Fruit fly (Drosophila melanogaster) whole organism, embryonic: ENCODE results near the gene Qsox2.

Source experiments
- Ada2b ChIP-seq: fragments of 200-800 bp; sonication (Bioruptor generic); IDR thresholded peaks from 2 replicates; pipeline ENCODE4 v1.3.6; 2022; ENCODE audit warnings: missing biosample characterization, missing genetic modification characterization
- CG1024 ChIP-seq: fragments of 200-800 bp; sonication (Bioruptor generic); IDR thresholded peaks from 2 replicates; pipeline ENCODE4 v1.3.6; 2022; ENCODE audit warnings: missing biosample characterization, missing genetic modification characterization
- CG10565 ChIP-seq: fragments of 200-800 bp; sonication (Bioruptor generic); optimal IDR thresholded peaks from 3 replicates; lab custom pipeline; 2016; ENCODE audit warnings: missing biosample characterization, mild to moderate bottlenecking, missing genetic modification characterization
- CG10654 ChIP-seq: fragments of 200-800 bp; sonication (Bioruptor generic); optimal IDR thresholded peaks from 2 replicates; lab custom pipeline; 2016; ENCODE audit warnings: missing biosample characterization, missing genetic modification characterization
- CG11398 ChIP-seq: fragments of 200-800 bp; sonication (Bioruptor generic); optimal IDR thresholded peaks from 2 replicates; lab custom pipeline; 2016; ENCODE audit warnings: missing biosample characterization, missing genetic modification characterization
- CG13123 ChIP-seq: fragments of 200-800 bp; sonication (Bioruptor generic); optimal IDR thresholded peaks from 2 replicates; lab custom pipeline; 2016; ENCODE audit warnings: missing biosample characterization, missing genetic modification characterization
- CG14710 ChIP-seq: fragments of 200-800 bp; sonication (Bioruptor generic); optimal IDR thresholded peaks from 3 replicates; lab custom pipeline; 2019; ENCODE audit warnings: missing biosample characterization, mild to moderate bottlenecking, missing genetic modification characterization, moderate library complexity
- CG15073 ChIP-seq: fragments of 200-800 bp; sonication (Bioruptor generic); optimal IDR thresholded peaks from 2 replicates; lab custom pipeline; 2016; ENCODE audit warnings: missing biosample characterization, missing genetic modification characterization
- CG15269 ChIP-seq: fragments of 200-800 bp; sonication (Bioruptor generic); optimal IDR thresholded peaks from 2 replicates; lab custom pipeline; 2018; ENCODE audit warnings: missing biosample characterization, mild to moderate bottlenecking, missing genetic modification characterization, moderate library complexity
- CG1602 ChIP-seq: fragments of 200-800 bp; sonication (Bioruptor generic); optimal IDR thresholded peaks from 3 replicates; lab custom pipeline; 2016; ENCODE audit warnings: missing biosample characterization, missing genetic modification characterization
- CG1647 ChIP-seq: fragments of 200-800 bp; sonication (Bioruptor generic); optimal IDR thresholded peaks from 3 replicates; lab custom pipeline; 2016; ENCODE audit warnings: missing biosample characterization, missing genetic modification characterization
- CG16863 ChIP-seq: fragments of 200-800 bp; sonication (Bioruptor generic); optimal IDR thresholded peaks from 3 replicates; lab custom pipeline; 2016; ENCODE audit warnings: missing biosample characterization, missing genetic modification characterization
- CG17802 ChIP-seq: fragments of 200-800 bp; sonication (Bioruptor generic); optimal IDR thresholded peaks from 2 replicates; lab custom pipeline; 2018; ENCODE audit warnings: missing biosample characterization, mild to moderate bottlenecking, missing genetic modification characterization, moderate library complexity
- CG2120 ChIP-seq: fragments of 200-800 bp; sonication (Bioruptor generic); optimal IDR thresholded peaks from 3 replicates; lab custom pipeline; 2016; ENCODE audit warnings: missing biosample characterization, missing genetic modification characterization
- CG3163 ChIP-seq: fragments of 200-800 bp; sonication (Bioruptor generic); optimal IDR thresholded peaks from 3 replicates; lab custom pipeline; 2016; ENCODE audit warnings: missing biosample characterization, missing genetic modification characterization
- CG4282 ChIP-seq: fragments of 200-800 bp; sonication (Bioruptor generic); optimal IDR thresholded peaks from 2 replicates; lab custom pipeline; 2016; ENCODE audit warnings: missing biosample characterization, missing genetic modification characterization
- CG4328 ChIP-seq: fragments of 200-800 bp; sonication (Bioruptor generic); optimal IDR thresholded peaks from 3 replicates; lab custom pipeline; 2017; ENCODE audit warnings: missing biosample characterization, missing genetic modification reagents, missing genetic modification characterization
- CG4424 ChIP-seq: fragments of 200-800 bp; sonication (Bioruptor generic); optimal IDR thresholded peaks from 3 replicates; lab custom pipeline; 2016; ENCODE audit warnings: missing biosample characterization, missing genetic modification characterization
- CG7271 ChIP-seq: fragments of 200-800 bp; sonication (Bioruptor generic); optimal IDR thresholded peaks from 2 replicates; lab custom pipeline; 2018; ENCODE audit warnings: missing biosample characterization, mild to moderate bottlenecking, missing genetic modification characterization, moderate library complexity
- CG7372 ChIP-seq: fragments of 200-800 bp; sonication (Bioruptor generic); IDR thresholded peaks from 2 replicates; pipeline ENCODE4 v1.3.6; 2022; ENCODE audit warnings: missing biosample characterization, missing genetic modification characterization
- CG8359 ChIP-seq: fragments of 200-800 bp; sonication (Bioruptor generic); optimal IDR thresholded peaks from 2 replicates; lab custom pipeline; 2017; ENCODE audit warnings: missing biosample characterization, mild to moderate bottlenecking, missing genetic modification characterization, borderline replicate concordance
- CG8388 ChIP-seq: fragments of 200-800 bp; sonication (Bioruptor generic); optimal IDR thresholded peaks from 2 replicates; lab custom pipeline; 2019; ENCODE audit warnings: missing biosample characterization, mild to moderate bottlenecking, missing genetic modification characterization, moderate library complexity
- CG9727 ChIP-seq: fragments of 200-800 bp; sonication (Bioruptor generic); optimal IDR thresholded peaks from 3 replicates; lab custom pipeline; 2017; ENCODE audit warnings: missing biosample characterization, mild to moderate bottlenecking, missing genetic modification characterization
- CoRest ChIP-seq: fragments of 200-800 bp; sonication (Bioruptor generic); optimal IDR thresholded peaks from 3 replicates; lab custom pipeline; 2018; ENCODE audit warnings: missing biosample characterization, mild to moderate bottlenecking, missing genetic modification characterization, moderate library complexity
- Dip3 ChIP-seq: fragments of 200-800 bp; sonication (Bioruptor generic); optimal IDR thresholded peaks from 3 replicates; lab custom pipeline; 2016; ENCODE audit warnings: missing biosample characterization, missing genetic modification characterization
- ERR ChIP-seq: fragments of 200-800 bp; sonication (Bioruptor generic); optimal IDR thresholded peaks from 2 replicates; lab custom pipeline; 2016; ENCODE audit warnings: missing biosample characterization, missing genetic modification characterization
- Fer2 ChIP-seq: fragments of 200-800 bp; sonication (Bioruptor generic); optimal IDR thresholded peaks from 2 replicates; lab custom pipeline; 2018; ENCODE audit warnings: missing biosample characterization, mild to moderate bottlenecking, missing genetic modification characterization, moderate library complexity
- HHEX ChIP-seq: fragments of 200-800 bp; sonication (Bioruptor generic); optimal IDR thresholded peaks from 3 replicates; lab custom pipeline; 2017; ENCODE audit warnings: missing biosample characterization, mild to moderate bottlenecking, missing genetic modification characterization, missing genetic modification reagents
- MBD-R2 ChIP-seq: fragments of 200-800 bp; sonication (Bioruptor generic); IDR thresholded peaks from 2 replicates; pipeline ENCODE4 v1.3.6; 2022; ENCODE audit warnings: missing biosample characterization, missing genetic modification characterization
- Mes4 ChIP-seq: fragments of 200-800 bp; sonication (Bioruptor generic); optimal IDR thresholded peaks from 2 replicates; lab custom pipeline; 2016; ENCODE audit warnings: missing biosample characterization, missing genetic modification characterization
- Neu2 ChIP-seq: fragments of 200-800 bp; sonication (Bioruptor generic); optimal IDR thresholded peaks from 3 replicates; lab custom pipeline; 2016; ENCODE audit warnings: missing biosample characterization, missing genetic modification characterization, borderline replicate concordance
- Spps ChIP-seq: fragments of 200-800 bp; sonication (Bioruptor generic); optimal IDR thresholded peaks from 2 replicates; lab custom pipeline; 2018; ENCODE audit warnings: missing biosample characterization, mild to moderate bottlenecking, missing genetic modification characterization
- Xrp1 ChIP-seq: fragments of 200-800 bp; sonication (Bioruptor generic); IDR thresholded peaks from 2 replicates; pipeline ENCODE4 v1.3.6; 2022; ENCODE audit warnings: missing biosample characterization, missing genetic modification characterization
- abd-A ChIP-seq: fragments of 200-800 bp; sonication (Bioruptor generic); optimal IDR thresholded peaks from 3 replicates; lab custom pipeline; 2019; ENCODE audit warnings: missing biosample characterization, mild to moderate bottlenecking, missing genetic modification characterization, moderate library complexity
- ase ChIP-seq: fragments of 200-800 bp; sonication (Bioruptor generic); IDR thresholded peaks from 3 replicates; pipeline ENCODE4 v1.3.6; 2022; ENCODE audit warnings: missing biosample characterization, missing genetic modification characterization
- bbx ChIP-seq: fragments of 200-800 bp; sonication (Bioruptor generic); IDR thresholded peaks from 2 replicates; pipeline ENCODE4 v1.3.6; 2022; ENCODE audit warnings: missing biosample characterization, missing genetic modification characterization; ENCODE audit not compliant: partially characterized antibody
- cas ChIP-seq: fragments of 200-800 bp; sonication (Bioruptor generic); IDR thresholded peaks from 2 replicates; pipeline ENCODE4 v1.3.6; 2022; ENCODE audit warnings: missing biosample characterization, missing genetic modification characterization
- chinmo ChIP-seq: fragments of 200-800 bp; sonication (Bioruptor generic); IDR thresholded peaks from 4 replicates; pipeline ENCODE4 v1.3.6; 2022; ENCODE audit warnings: missing biosample characterization, missing genetic modification characterization; ENCODE audit not compliant: partially characterized antibody
- chn ChIP-seq: fragments of 200-800 bp; sonication (Bioruptor generic); optimal IDR thresholded peaks from 2 replicates; lab custom pipeline; 2016; ENCODE audit warnings: missing biosample characterization, missing genetic modification characterization
- dan ChIP-seq: fragments of 200-800 bp; sonication (Bioruptor generic); IDR thresholded peaks from 2 replicates; pipeline ENCODE4 v1.3.6; 2022; ENCODE audit warnings: missing biosample characterization, missing genetic modification characterization
- disco-r ChIP-seq: fragments of 200-800 bp; sonication (Bioruptor generic); optimal IDR thresholded peaks from 2 replicates; lab custom pipeline; 2016; ENCODE audit warnings: missing biosample characterization, missing genetic modification characterization
- dpn ChIP-seq, 2 experiments: fragments of 200-800 bp; sonication (Bioruptor generic); optimal IDR thresholded peaks; 3 replicates each; lab custom pipeline; 2016; ENCODE audit warnings: missing biosample characterization in 2 of 2, missing genetic modification characterization in 2 of 2
- hbn ChIP-seq: fragments of 200-800 bp; sonication (Bioruptor generic); IDR thresholded peaks from 2 replicates; pipeline ENCODE4 v1.3.6; 2022; ENCODE audit warnings: missing biosample characterization, missing genetic modification characterization; ENCODE audit not compliant: partially characterized antibody
- hkb ChIP-seq, 2 experiments: fragments of 200-800 bp in 1 of 2; fragments of >200 bp in 1 of 2; sonication (Bioruptor generic) in 1 of 2; IDR thresholded peaks in 1 of 2; optimal IDR thresholded peaks in 1 of 2; 2 replicates each; pipeline versions ENCODE4 v1.3.6 to Lab custom; 2017 to 2022; ENCODE audit warnings: missing biosample characterization in 1 of 2, missing genetic modification characterization in 1 of 2
- lbe ChIP-seq: fragments of 200-800 bp; sonication (Bioruptor generic); optimal IDR thresholded peaks from 2 replicates; lab custom pipeline; 2016; ENCODE audit warnings: missing biosample characterization, mild to moderate bottlenecking, missing genetic modification characterization
- lola ChIP-seq, 3 experiments: fragments of >200 bp in 2 of 3; fragments of 200-800 bp in 1 of 3; sonication (Bioruptor generic) in 1 of 3; optimal IDR thresholded peaks; 2 replicates each; lab custom pipeline; 2017 to 2019; ENCODE audit warnings: missing biosample characterization in 3 of 3, missing genetic modification characterization in 3 of 3, mild to moderate bottlenecking in 1 of 3, moderate library complexity in 1 of 3
- onecut ChIP-seq: fragments of 200-800 bp; sonication (Bioruptor generic); IDR thresholded peaks from 2 replicates; pipeline ENCODE4 v1.3.6; 2022; ENCODE audit warnings: missing biosample characterization, missing genetic modification characterization
- phol ChIP-seq: fragments of 200-800 bp; sonication (Bioruptor generic); optimal IDR thresholded peaks from 3 replicates; lab custom pipeline; 2018; ENCODE audit warnings: missing biosample characterization, mild to moderate bottlenecking, missing genetic modification characterization, moderate library complexity
- sd ChIP-seq: fragments of 200-800 bp; sonication (Bioruptor generic); optimal IDR thresholded peaks from 3 replicates; lab custom pipeline; 2018; ENCODE audit warnings: missing biosample characterization, mild to moderate bottlenecking, missing genetic modification characterization, moderate library complexity
- stwl ChIP-seq: fragments of 200-800 bp; sonication (Bioruptor generic); optimal IDR thresholded peaks from 3 replicates; lab custom pipeline; 2018; ENCODE audit warnings: missing biosample characterization, mild to moderate bottlenecking, missing genetic modification characterization, moderate library complexity

The Qsox2 gene

DNA sequence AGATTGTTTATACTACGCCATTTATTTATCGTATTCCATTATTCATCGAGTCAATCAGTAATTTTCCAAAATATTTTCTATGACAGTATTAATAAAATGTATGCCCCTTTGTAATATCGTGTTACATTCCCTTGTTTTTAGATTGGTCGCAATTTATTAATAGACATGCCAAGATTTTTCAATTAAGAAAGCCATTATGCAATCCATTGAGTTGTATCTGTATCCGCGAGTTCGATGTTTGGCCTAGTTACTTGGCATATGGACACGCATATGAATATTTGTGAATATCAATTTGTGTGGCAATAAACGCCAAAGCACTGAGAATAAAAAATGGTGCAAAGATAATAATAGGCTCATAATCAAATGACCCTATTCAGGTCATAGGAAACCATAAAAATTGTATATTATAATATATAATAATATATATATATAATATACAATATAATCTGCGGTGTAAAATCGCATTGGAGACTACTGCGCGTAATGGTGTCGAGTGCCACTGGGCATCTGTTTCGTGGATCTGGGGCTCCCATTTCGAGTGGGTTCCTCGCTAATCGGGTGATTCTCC is 49.6 kb upstream of the Qsox2 start (continued):
- TF ChIP-seq ase, result no peak
- TF ChIP-seq ERR, result no peak
- no peak for TF ChIP-seq lola (GFP tag; optimal IDR thresholded peaks at IDR 0.05; lab: Kevin White, UChicago)
- no peak for TF ChIP-seq CG8359 (GFP tag; lab: Kevin White, UChicago)
- TF ChIP-seq Mes4 (GFP tag; lab: Kevin White, UChicago), result no peak
- TF ChIP-seq hbn, result no peak
- no peak for TF ChIP-seq CG1602 (GFP tag; lab: Kevin White, UChicago)
- TF ChIP-seq CG1647, result no peak
- no peak for TF ChIP-seq CG4424 (GFP tag; lab: Kevin White, UChicago)
- TF ChIP-seq cas (GFP tag; lab: Robert Waterston, UW), result no peak
- TF ChIP-seq CG4328 (GFP tag; lab: Kevin White, UChicago), result no peak
- peak; percentile 32 for TF ChIP-seq CG15269 (tag; lab: Kevin White, UChicago)
- TF ChIP-seq CG13123 (GFP tag; lab: Kevin White, UChicago), result no peak
- TF ChIP-seq abd-A, result no peak
- TF ChIP-seq Fer2 (tag; lab: Kevin White, UChicago), result no peak
- TF ChIP-seq chn (GFP tag; lab: Kevin White, UChicago), result no peak
- TF ChIP-seq CG4282 (GFP tag; lab: Kevin White, UChicago), result no peak
- TF ChIP-seq lbe (GFP tag; lab: Kevin White, UChicago), result no peak
- TF ChIP-seq Spps (tag; lab: Kevin White, UChicago), result no peak
- TF ChIP-seq CG10654 (GFP tag; lab: Kevin White, UChicago), result no peak
- no peak for TF ChIP-seq CG17802 (tag; lab: Kevin White, UChicago)
- TF ChIP-seq Dip3, result no peak
- TF ChIP-seq CG8388 (GFP tag; lab: Kevin White, UChicago), result no peak
- TF ChIP-seq Neu2, result no peak
- TF ChIP-seq CG14710, result no peak
- TF ChIP-seq disco-r (GFP tag; lab: Kevin White, UChicago), result no peak
- TF ChIP-seq dan (GFP tag; lab: Robert Waterston, UW), result no peak
- TF ChIP-seq CoRest (tag; lab: Kevin White, UChicago), result peak; percentile 7
- no peak for TF ChIP-seq bbx (GFP tag; lab: Robert Waterston, UW)
- TF ChIP-seq CG15073, result no peak
- TF ChIP-seq CG16863 (GFP tag; lab: Kevin White, UChicago), result no peak
- no peak for TF ChIP-seq phol (tag; lab: Kevin White, UChicago)
- TF ChIP-seq MBD-R2 (GFP tag; lab: Robert Waterston, UW), result no peak
- no peak for TF ChIP-seq hkb (optimal IDR thresholded peaks at IDR 0.05; lab: Kevin White, UChicago)
- peak; percentile 20; the same call in 1 of the 2 replicates for TF ChIP-seq hkb (GFP tag; IDR thresholded peaks at IDR 0.05; lab: Robert Waterston, UW)
- TF ChIP-seq sd (tag; lab: Kevin White, UChicago), result no peak
- no peak for TF ChIP-seq CG7372 (GFP tag; lab: Robert Waterston, UW)
- TF ChIP-seq HHEX, result no peak
- no peak for TF ChIP-seq chinmo (GFP tag; lab: Robert Waterston, UW)
- TF ChIP-seq CG1024 (GFP tag; lab: Robert Waterston, UW), result no peak
- no peak for TF ChIP-seq stwl (tag; lab: Kevin White, UChicago)
- TF ChIP-seq onecut (GFP tag; lab: Robert Waterston, UW), result no peak
- TF ChIP-seq Xrp1 (GFP tag; lab: Robert Waterston, UW), result 0 out of 2 replicates have a peak, but pooled peaks have one; percentile 35
- TF ChIP-seq Ada2b (GFP tag; lab: Robert Waterston, UW), result no peak
- no peak for TF ChIP-seq CG7271 (tag; lab: Kevin White, UChicago)
- TF ChIP-seq CG11398 (GFP tag; lab: Kevin White, UChicago), result no peak
- no peak for TF ChIP-seq CG9727 (GFP tag; lab: Kevin White, UChicago)
- TF ChIP-seq CG10565 (GFP tag; lab: Kevin White, UChicago), result no peak
- no peak for TF ChIP-seq CG3163 (GFP tag; lab: Kevin White, UChicago)
- TF ChIP-seq dpn (GFP tag; optimal IDR thresholded peaks at IDR 0.05; lab: Kevin White, UChicago), result no peak
- TF ChIP-seq CG2120, result no peak
